Worm (Caenorhabditis elegans): ENCODE measurements around the gene kbp-3.

The kbp-3 gene

ce11 chrII:14390036-14390763, at the start of gene kbp-3, which contains the start of gene nurf-1:
TSS of gene kbp-3 (minus strand) at chrII:14390078.
TSS of gene nurf-1 (plus strand) at chrII:14390713.
- TF ChIP-seq tbx-11 (GFP tag; IDR thresholded peaks at IDR 0.05), result 0 out of 2 replicates have a peak, but pooled peaks have one; percentile 9
- TF ChIP-seq F13C5.2 (tag; optimal IDR thresholded peaks at IDR 0.05), result peak; percentile 4
- no peak for TF ChIP-seq flt-1 (GFP tag; IDR thresholded peaks at IDR 0.05)
- no peak for TF ChIP-seq tbx-37 (GFP tag; conservative IDR thresholded peaks at IDR 0.05)
- TF ChIP-seq hmg-4 (GFP tag; optimal IDR thresholded peaks at IDR 0.05), result peak; percentile 29
- TF ChIP-seq aly-1 (tag; optimal IDR thresholded peaks at IDR 0.05), result no peak
- no peak for TF ChIP-seq ceh-13 (GFP tag; optimal IDR thresholded peaks at IDR 0.05)
- TF ChIP-seq hmbx-1 (tag; optimal IDR thresholded peaks at IDR 0.05), result no peak
- TF ChIP-seq B0310.2 (tag; optimal IDR thresholded peaks at IDR 0.05), result no peak

- TF ChIP-seq ceh-13 (GFP tag; optimal IDR thresholded peaks at IDR 0.05) (no peak), hmbx-1 (tag; optimal IDR thresholded peaks at IDR 0.05) (no peak), sea-1 (GFP tag; conservative IDR thresholded peaks at IDR 0.05) (0 out of 2 replicates have a peak, but pooled peaks have one; percentile 17), aly-1 (tag; optimal IDR thresholded peaks at IDR 0.05) (no peak), F13C5.2 (tag; optimal IDR thresholded peaks at IDR 0.05) (peak; percentile 60), hnd-1 (tag; optimal IDR thresholded peaks at IDR 0.05) (no peak), ets-7 (tag; optimal IDR thresholded peaks at IDR 0.05) (no peak), tbx-37 (GFP tag; conservative IDR thresholded peaks at IDR 0.05) (no peak), tbx-11 (GFP tag; IDR thresholded peaks at IDR 0.05) (no peak), B0310.2 (tag; optimal IDR thresholded peaks at IDR 0.05) (no peak), ceh-36 (tag; optimal IDR thresholded peaks at IDR 0.05) (no peak), ama-1 (optimal IDR thresholded peaks at IDR 0.05) (no peak), flt-1 (GFP tag; IDR thresholded peaks at IDR 0.05) (no peak), hmg-4 (GFP tag; optimal IDR thresholded peaks at IDR 0.05) (peak; percentile 59), tra-4 (tag; optimal IDR thresholded peaks at IDR 0.05) (no peak), scrt-1 (GFP tag; IDR thresholded peaks at IDR 0.05) (no peak), pes-1 (GFP tag; IDR thresholded peaks at IDR 0.05) (no peak)
These were observed 48.1 kb upstream of the kbp-3 start, which contains the start of gene K04B12.2 for ce11 chrII:14437922-14438458. TSS of gene K04B12.2 (minus strand) at chrII:14437972.

ce11 chrII:14437116-14437515, 47.2 kb upstream of the kbp-3 start:
- TF ChIP-seq hmbx-1 (tag; optimal IDR thresholded peaks at IDR 0.05), result no peak
- TF ChIP-seq ceh-36 (tag; optimal IDR thresholded peaks at IDR 0.05), result peak; percentile 93

- TF ChIP-seq ceh-36 (tag; optimal IDR thresholded peaks at IDR 0.05) (no peak), tra-4 (tag; optimal IDR thresholded peaks at IDR 0.05) (no peak), F13C5.2 (tag; optimal IDR thresholded peaks at IDR 0.05) (no peak), aly-1 (tag; optimal IDR thresholded peaks at IDR 0.05) (no peak), B0310.2 (tag; optimal IDR thresholded peaks at IDR 0.05) (no peak), hnd-1 (tag; optimal IDR thresholded peaks at IDR 0.05) (no peak), sea-1 (GFP tag; conservative IDR thresholded peaks at IDR 0.05) (no peak), flt-1 (GFP tag; IDR thresholded peaks at IDR 0.05) (no peak), hmbx-1 (tag; optimal IDR thresholded peaks at IDR 0.05) (no peak), pes-1 (GFP tag; IDR thresholded peaks at IDR 0.05) (no peak), ama-1 (optimal IDR thresholded peaks at IDR 0.05) (no peak), ets-7 (tag; optimal IDR thresholded peaks at IDR 0.05) (no peak), scrt-1 (GFP tag; IDR thresholded peaks at IDR 0.05) (no peak), tbx-37 (GFP tag; conservative IDR thresholded peaks at IDR 0.05) (no peak), ceh-13 (GFP tag; optimal IDR thresholded peaks at IDR 0.05) (no peak), hmg-4 (GFP tag; optimal IDR thresholded peaks at IDR 0.05) (no peak), tbx-11 (GFP tag; IDR thresholded peaks at IDR 0.05) (no peak)
These were observed 44.0 kb upstream of the kbp-3 start for ce11 chrII:14433712-14434352.

ce11 chrII:14432100-14432499, 42.2 kb upstream of the kbp-3 start:
- TF ChIP-seq ceh-13 (GFP tag; optimal IDR thresholded peaks at IDR 0.05) (no peak), B0310.2 (tag; optimal IDR thresholded peaks at IDR 0.05) (no peak), tbx-11 (GFP tag; IDR thresholded peaks at IDR 0.05) (no peak), aly-1 (tag; optimal IDR thresholded peaks at IDR 0.05) (no peak), ama-1 (optimal IDR thresholded peaks at IDR 0.05) (no peak), ets-7 (tag; optimal IDR thresholded peaks at IDR 0.05) (no peak)

- TF ChIP-seq hmbx-1 (tag; optimal IDR thresholded peaks at IDR 0.05), result no peak
These were observed 39.0 kb upstream of the kbp-3 start for ce11 chrII:14428834-14429233.

ce11 chrII:14427714-14428113, 37.8 kb upstream of the kbp-3 start:
- TF ChIP-seq B0310.2 (tag; optimal IDR thresholded peaks at IDR 0.05) (no peak), hnd-1 (tag; optimal IDR thresholded peaks at IDR 0.05) (no peak), aly-1 (tag; optimal IDR thresholded peaks at IDR 0.05) (no peak), pes-1 (GFP tag; IDR thresholded peaks at IDR 0.05) (no peak), flt-1 (GFP tag; IDR thresholded peaks at IDR 0.05) (no peak), ceh-13 (GFP tag; optimal IDR thresholded peaks at IDR 0.05) (no peak), hmbx-1 (tag; optimal IDR thresholded peaks at IDR 0.05) (no peak), hmg-4 (GFP tag; optimal IDR thresholded peaks at IDR 0.05) (no peak)

ce11 chrII:14424791-14425190, 34.9 kb upstream of the kbp-3 start, which contains the start of gene plx-2:
TSS of gene plx-2 (minus strand) at chrII:14424891.
- TF ChIP-seq tra-4 (tag; optimal IDR thresholded peaks at IDR 0.05) (no peak), ets-7 (tag; optimal IDR thresholded peaks at IDR 0.05) (no peak), ceh-36 (tag; optimal IDR thresholded peaks at IDR 0.05) (no peak), hmg-4 (GFP tag; optimal IDR thresholded peaks at IDR 0.05) (no peak), pes-1 (GFP tag; IDR thresholded peaks at IDR 0.05) (no peak), ama-1 (optimal IDR thresholded peaks at IDR 0.05) (no peak)

Data from whole organism, early embryonic.